Worm (Caenorhabditis elegans) whole organism, young adult: ENCODE data around the gene rnh-1.0.

Experiments used
- B0336.3 ChIP-seq: fragments of 200-800 bp; sonication (Bioruptor generic); IDR thresholded peaks from 2 replicates; pipeline ENCODE4 v1.3.6; 2022; ENCODE audit warnings: missing genetic modification characterization, missing compliant biosample characterization
- ceh-79 ChIP-seq: sonication (generic microtip); optimal IDR thresholded peaks from 2 replicates; lab custom pipeline; 2017; ENCODE audit warnings: mild to moderate bottlenecking, missing genetic modification characterization, missing compliant biosample characterization
- hmg-1.2 ChIP-seq: fragments of 200-800 bp; sonication (Bioruptor generic); IDR thresholded peaks from 2 replicates; pipeline ENCODE4 v1.3.6; 2022; ENCODE audit warnings: missing genetic modification reagents, missing genetic modification characterization, missing compliant biosample characterization
- hrde-1 ChIP-seq: sonication (generic microtip); optimal IDR thresholded peaks from 2 replicates; lab custom pipeline; 2016; ENCODE audit warnings: missing genetic modification characterization, mild to moderate bottlenecking, missing compliant biosample characterization, moderate library complexity, missing genotype, missing genetic modification reagents, borderline replicate concordance
- lin-54 ChIP-seq: fragments of 200-800 bp; sonication (Bioruptor generic); optimal IDR thresholded peaks from 2 replicates; lab custom pipeline; 2018; ENCODE audit warnings: mild to moderate bottlenecking, missing genetic modification characterization, missing compliant biosample characterization
- nhr-90 ChIP-seq: sonication (generic microtip); optimal IDR thresholded peaks from 2 replicates; lab custom pipeline; 2016; ENCODE audit warnings: missing genotype, mild to moderate bottlenecking, missing genetic modification characterization, missing compliant biosample characterization
- ztf-22 ChIP-seq: fragments of 200-800 bp; sonication (Bioruptor generic); optimal IDR thresholded peaks from 2 replicates; lab custom pipeline; 2018; ENCODE audit warnings: mild to moderate bottlenecking, missing genetic modification characterization, moderate library complexity, missing compliant biosample characterization
- ztf-25 ChIP-seq: fragments of 200-800 bp; sonication (Bioruptor generic); IDR thresholded peaks from 2 replicates; pipeline ENCODE4 v1.3.6; 2022; ENCODE audit warnings: missing genetic modification reagents, missing genetic modification characterization, missing compliant biosample characterization

DNA sequence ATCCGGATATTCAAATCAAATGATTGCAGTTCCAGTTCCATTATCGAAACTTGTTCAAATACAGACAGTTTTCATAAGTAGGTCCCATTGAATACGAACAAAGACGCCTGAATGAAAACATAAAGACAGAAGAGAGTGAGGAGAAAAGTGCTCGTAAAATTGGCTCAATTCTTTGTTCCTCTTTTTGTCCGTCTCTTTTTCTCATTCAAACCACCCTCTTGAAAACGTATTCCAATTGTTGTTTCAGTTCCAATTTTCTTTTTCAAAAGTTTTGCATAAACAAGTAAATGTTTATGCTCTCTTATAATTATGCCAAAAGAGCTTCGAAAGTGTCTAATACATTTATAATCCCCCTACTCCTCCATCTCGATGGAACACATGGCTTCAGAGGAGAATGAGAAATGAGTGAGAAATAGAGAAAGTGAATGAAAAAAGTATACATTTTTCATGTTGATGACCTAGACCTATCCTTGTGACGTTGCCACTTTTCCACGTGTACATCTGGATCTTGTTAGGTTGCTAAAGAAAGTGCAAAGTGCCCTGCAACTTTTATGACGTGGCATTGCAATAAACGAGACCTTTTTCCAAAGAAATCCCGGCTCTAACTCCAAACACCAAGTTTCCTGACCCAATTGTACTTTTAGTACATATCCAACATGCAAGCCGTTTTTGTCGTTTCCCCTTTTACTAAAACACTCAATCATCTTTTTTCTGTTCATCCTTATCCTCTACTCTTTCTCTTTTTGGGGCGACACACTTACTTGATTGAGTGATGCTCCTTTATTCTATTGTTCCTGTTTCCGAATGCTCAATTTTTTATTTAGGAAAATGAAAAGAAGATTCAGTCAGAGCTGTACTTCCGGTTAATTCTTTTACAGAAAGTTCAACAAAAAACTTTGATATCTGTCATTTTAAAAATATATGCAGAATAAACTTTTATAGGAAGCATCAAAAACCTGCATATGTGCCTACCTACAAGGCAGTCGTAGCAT, 51.4 kb downstream of the rnh-1.0 start:
- no peak for TF ChIP-seq hrde-1 (tag; lab: Kevin White, UChicago)
- TF ChIP-seq ceh-79 (tag; lab: Kevin White, UChicago): no peak
- no peak for TF ChIP-seq ztf-22 (GFP tag; lab: Kevin White, UChicago)
- TF ChIP-seq ztf-25 (GFP tag; lab: Robert Waterston, UW): no peak
- no peak for TF ChIP-seq hmg-1.2 (GFP tag; lab: Robert Waterston, UW)
- TF ChIP-seq lin-54: no peak
- TF ChIP-seq nhr-90: no peak
- no peak for TF ChIP-seq B0336.3
